Fruit fly (Drosophila melanogaster): ENCODE results near the gene side-III.

Gene side-III

dm6 chr3R:5861218-5861902 lies 98.0 kb downstream of the side-III start (continued):
- peak; percentile 40 for TF ChIP-seq fd59A (GFP tag; optimal IDR thresholded peaks at IDR 0.05)
- TF ChIP-seq CG34406 (GFP tag; optimal IDR thresholded peaks at IDR 0.05): no peak
- TF ChIP-seq net (GFP tag; optimal IDR thresholded peaks at IDR 0.05): peak; percentile 46
- no peak for TF ChIP-seq CG1621 (tag; optimal IDR thresholded peaks at IDR 0.05)
- peak; percentile 30 for TF ChIP-seq achi (GFP tag; optimal IDR thresholded peaks at IDR 0.05)
- peak; percentile 58 for TF ChIP-seq Met (GFP tag; optimal IDR thresholded peaks at IDR 0.05)
- no peak for TF ChIP-seq Ets96B (tag; optimal IDR thresholded peaks at IDR 0.05)
- peak; percentile 85 for TF ChIP-seq Eip78C (GFP tag)
- peak; percentile 16 for TF ChIP-seq Ets21C (GFP tag; optimal IDR thresholded peaks at IDR 0.05)
- peak; percentile 40 for TF ChIP-seq cyc (GFP tag; optimal IDR thresholded peaks at IDR 0.05)
- TF ChIP-seq CG6792 (GFP tag; optimal IDR thresholded peaks at IDR 0.05): peak; percentile 12
- no peak for TF ChIP-seq CG9139 (GFP tag; optimal IDR thresholded peaks at IDR 0.05)
- TF ChIP-seq CG32006 (GFP tag; optimal IDR thresholded peaks at IDR 0.05): peak; percentile 74
- peak; percentile 52 for TF ChIP-seq dac (GFP tag; optimal IDR thresholded peaks at IDR 0.05)
- TF ChIP-seq Eip93F (GFP tag; optimal IDR thresholded peaks at IDR 0.05): no peak
- peak; percentile 5 for TF ChIP-seq CG8632 (GFP tag; optimal IDR thresholded peaks at IDR 0.05)
- no peak for TF ChIP-seq CG11762 (GFP tag; optimal IDR thresholded peaks at IDR 0.05; ENCODE audit: insufficient read depth)
- TF ChIP-seq salr (GFP tag; optimal IDR thresholded peaks at IDR 0.05): peak in 1 of 2 experiments; percentile 51

dm6 chr3R:5860736-5861217 lies 98.6 kb downstream of the side-III start:
- no peak for TF ChIP-seq dac (GFP tag; optimal IDR thresholded peaks at IDR 0.05)
- TF ChIP-seq cyc (GFP tag; optimal IDR thresholded peaks at IDR 0.05): no peak
- TF ChIP-seq fkh (GFP tag; optimal IDR thresholded peaks at IDR 0.05): no peak
- no peak for TF ChIP-seq CG34406 (GFP tag; optimal IDR thresholded peaks at IDR 0.05)
- TF ChIP-seq CG32006 (GFP tag; optimal IDR thresholded peaks at IDR 0.05): no peak
- no peak for TF ChIP-seq CG6808 (GFP tag; optimal IDR thresholded peaks at IDR 0.05)
- TF ChIP-seq CG9139 (GFP tag; optimal IDR thresholded peaks at IDR 0.05): no peak
- TF ChIP-seq Hr39 (GFP tag; optimal IDR thresholded peaks at IDR 0.05): no peak
- no peak for TF ChIP-seq CG6854 (GFP tag; optimal IDR thresholded peaks at IDR 0.05)
- no peak for TF ChIP-seq Ets21C (GFP tag; optimal IDR thresholded peaks at IDR 0.05)
- TF ChIP-seq CG31627 (GFP tag; optimal IDR thresholded peaks at IDR 0.05): no peak
- TF ChIP-seq CG4318 (GFP tag; optimal IDR thresholded peaks at IDR 0.05): no peak
- no peak for TF ChIP-seq fd59A (GFP tag; optimal IDR thresholded peaks at IDR 0.05)
- TF ChIP-seq Sox14 (GFP tag; optimal IDR thresholded peaks at IDR 0.05): no peak
- TF ChIP-seq pdm3 (GFP tag; optimal IDR thresholded peaks at IDR 0.05): no peak
- TF ChIP-seq CG11294 (GFP tag; IDR thresholded peaks at IDR 0.05): no peak

dm6 chr3R:5856215-5856614 lies 103.1 kb downstream of the side-III start, which contains the start of the genes disp and ECSIT:
Gene disp (minus strand): TSS chr3R:5856311.
Gene ECSIT (plus strand): TSS chr3R:5856585.
- TF ChIP-seq Sox14 (GFP tag; optimal IDR thresholded peaks at IDR 0.05) (peak; percentile 87), achi (GFP tag; optimal IDR thresholded peaks at IDR 0.05) (no peak), dsx (GFP tag; optimal IDR thresholded peaks at IDR 0.05; ENCODE audit: poor library complexity, severe bottlenecking) (no peak), CG31627 (GFP tag; optimal IDR thresholded peaks at IDR 0.05) (peak; percentile 54), CG7368 (GFP tag; optimal IDR thresholded peaks at IDR 0.05) (no peak), cyc (GFP tag; optimal IDR thresholded peaks at IDR 0.05) (peak; percentile 55), Sox15 (GFP tag; optimal IDR thresholded peaks at IDR 0.05) (peak; percentile 6), salr (GFP tag; optimal IDR thresholded peaks at IDR 0.05) (no peak), CG8632 (GFP tag; optimal IDR thresholded peaks at IDR 0.05) (no peak), vri (GFP tag; optimal IDR thresholded peaks at IDR 0.05) (peak; percentile 55), Eip93F (GFP tag; optimal IDR thresholded peaks at IDR 0.05) (no peak), CG32006 (GFP tag; optimal IDR thresholded peaks at IDR 0.05) (no peak), fd59A (GFP tag; optimal IDR thresholded peaks at IDR 0.05) (peak; percentile 35), Hr38 (GFP tag; optimal IDR thresholded peaks at IDR 0.05) (no peak), CG3032 (tag; optimal IDR thresholded peaks at IDR 0.05) (no peak), fkh (GFP tag; optimal IDR thresholded peaks at IDR 0.05) (no peak), Ets96B (tag; optimal IDR thresholded peaks at IDR 0.05) (no peak), CG4318 (GFP tag; optimal IDR thresholded peaks at IDR 0.05) (no peak), Met (GFP tag; optimal IDR thresholded peaks at IDR 0.05) (no peak), spab (GFP tag; optimal IDR thresholded peaks at IDR 0.05) (no peak), CG6808 (GFP tag; optimal IDR thresholded peaks at IDR 0.05) (no peak), CG9139 (GFP tag; optimal IDR thresholded peaks at IDR 0.05) (no peak), CG10631 (GFP tag; optimal IDR thresholded peaks at IDR 0.05) (no peak), Smox (GFP tag; optimal IDR thresholded peaks at IDR 0.05) (no peak), esn (GFP tag; optimal IDR thresholded peaks at IDR 0.05) (peak; percentile 62), CG11762 (GFP tag; optimal IDR thresholded peaks at IDR 0.05; ENCODE audit: insufficient read depth) (peak; percentile 33), CG10669 (GFP tag; optimal IDR thresholded peaks at IDR 0.05) (no peak), CG6276 (GFP tag; optimal IDR thresholded peaks at IDR 0.05) (no peak), Hr39 (GFP tag; optimal IDR thresholded peaks at IDR 0.05) (peak; percentile 49), lz (GFP tag; optimal IDR thresholded peaks at IDR 0.05) (peak; percentile 57)

All from whole organism, prepupa.